Fruit fly (Drosophila melanogaster): ENCODE measurements around the gene CG4281.

The CG4281 gene

DNA sequence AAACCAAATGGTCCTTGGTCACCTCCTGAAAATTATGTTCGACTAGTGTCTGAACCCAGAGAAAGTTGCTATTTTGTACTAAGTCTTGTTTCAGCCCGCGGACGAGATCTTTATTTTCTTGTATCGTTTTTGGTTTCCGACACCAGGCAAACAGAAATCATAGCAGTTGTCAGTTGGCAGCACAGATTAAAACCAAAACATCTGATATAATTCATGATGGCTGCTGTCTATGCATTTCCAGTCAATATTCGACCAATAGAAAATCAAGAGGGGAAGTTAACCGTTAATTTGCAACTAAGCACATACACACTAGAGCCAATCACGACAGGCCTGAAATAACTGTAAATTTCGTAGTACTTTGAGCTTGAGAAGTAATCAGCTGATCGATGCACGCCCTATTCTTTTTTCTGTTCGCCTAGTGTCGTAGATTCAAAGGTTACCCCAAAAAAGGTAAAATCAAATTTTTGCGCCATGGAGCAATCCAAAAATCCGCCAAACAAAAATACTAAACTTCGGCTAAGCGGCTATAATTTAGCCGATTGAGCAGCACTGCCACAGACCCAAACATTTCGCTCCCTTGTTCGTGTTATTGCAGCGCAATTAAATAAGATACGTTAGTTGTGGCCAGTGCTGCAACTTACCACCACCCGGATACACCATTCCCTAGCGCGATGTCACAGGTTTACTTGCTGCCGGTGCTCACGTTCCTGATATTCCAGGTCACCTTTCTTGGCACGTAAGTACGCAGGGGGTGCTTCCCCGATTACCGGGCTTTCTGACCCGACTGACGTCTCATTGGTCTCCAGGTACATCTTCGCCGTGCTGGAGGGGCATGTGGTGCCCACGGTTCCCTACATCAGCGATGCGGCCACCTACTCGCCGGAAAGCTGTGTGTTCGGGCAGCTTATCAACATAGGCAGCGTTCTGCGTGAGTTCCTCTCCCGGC lies 11.7 kb upstream of the CG4281 start, which contains the start of gene CG4025:
TSS of gene CG4025 (plus strand) at position 555 of the 946 bp plus-strand sequence.
- no peak for TF ChIP-seq noc (tag; optimal IDR thresholded peaks at IDR 0.05)

DNA sequence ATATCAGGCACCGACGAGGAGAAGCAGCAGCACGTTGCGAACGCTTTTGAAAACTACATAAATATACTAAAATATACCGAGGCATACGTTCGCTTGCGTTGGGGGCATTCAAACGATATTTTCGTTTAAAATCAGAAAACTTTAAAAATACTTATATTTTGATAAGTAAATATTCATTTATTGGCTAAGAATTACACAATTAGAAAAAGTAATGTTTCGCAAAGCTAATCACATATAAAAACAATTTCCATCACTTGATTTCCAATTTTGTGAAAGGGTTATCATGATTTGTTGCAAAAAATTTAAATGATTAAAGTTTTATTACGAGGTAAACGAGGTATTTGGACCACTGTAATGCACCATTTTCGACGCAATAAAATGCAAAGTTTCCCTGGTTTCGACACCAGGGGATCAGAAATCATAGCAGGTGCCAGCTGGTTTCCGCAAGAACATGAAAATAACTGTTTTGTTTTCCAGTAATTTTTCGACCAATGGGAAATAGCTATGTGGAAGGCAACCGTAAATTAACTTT lies 11.0 kb upstream of the CG4281 start, which contains the start of gene CG4045:
TSS of gene CG4045 (minus strand) at position 55 of the 532 bp plus-strand sequence.
- TF ChIP-seq noc (tag; optimal IDR thresholded peaks at IDR 0.05) = no peak

DNA sequence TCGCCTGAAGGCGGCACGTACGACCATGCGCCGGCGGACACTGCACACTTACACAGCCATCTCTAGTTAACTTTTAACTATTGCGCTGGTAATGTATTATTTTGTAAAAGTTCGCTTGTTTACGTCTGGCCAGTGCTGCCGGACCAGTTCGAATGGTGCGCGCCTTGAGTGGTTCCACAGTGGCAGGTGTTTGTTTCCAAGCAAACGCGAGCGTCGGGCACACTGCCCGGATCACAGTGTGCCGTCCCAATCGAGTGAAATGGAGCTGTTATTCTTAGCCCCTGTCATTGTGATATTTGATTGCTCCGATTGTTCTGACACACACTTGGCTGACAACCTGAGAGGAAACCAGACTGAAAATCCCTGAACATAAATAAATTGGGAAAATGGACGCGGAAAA lies 8.4 kb upstream of the CG4281 start, which contains the start of gene CG4199:
TSS of gene CG4199 (minus strand) at position 159 of the 400 bp plus-strand sequence.
- TF ChIP-seq noc (tag; optimal IDR thresholded peaks at IDR 0.05) = no peak

DNA sequence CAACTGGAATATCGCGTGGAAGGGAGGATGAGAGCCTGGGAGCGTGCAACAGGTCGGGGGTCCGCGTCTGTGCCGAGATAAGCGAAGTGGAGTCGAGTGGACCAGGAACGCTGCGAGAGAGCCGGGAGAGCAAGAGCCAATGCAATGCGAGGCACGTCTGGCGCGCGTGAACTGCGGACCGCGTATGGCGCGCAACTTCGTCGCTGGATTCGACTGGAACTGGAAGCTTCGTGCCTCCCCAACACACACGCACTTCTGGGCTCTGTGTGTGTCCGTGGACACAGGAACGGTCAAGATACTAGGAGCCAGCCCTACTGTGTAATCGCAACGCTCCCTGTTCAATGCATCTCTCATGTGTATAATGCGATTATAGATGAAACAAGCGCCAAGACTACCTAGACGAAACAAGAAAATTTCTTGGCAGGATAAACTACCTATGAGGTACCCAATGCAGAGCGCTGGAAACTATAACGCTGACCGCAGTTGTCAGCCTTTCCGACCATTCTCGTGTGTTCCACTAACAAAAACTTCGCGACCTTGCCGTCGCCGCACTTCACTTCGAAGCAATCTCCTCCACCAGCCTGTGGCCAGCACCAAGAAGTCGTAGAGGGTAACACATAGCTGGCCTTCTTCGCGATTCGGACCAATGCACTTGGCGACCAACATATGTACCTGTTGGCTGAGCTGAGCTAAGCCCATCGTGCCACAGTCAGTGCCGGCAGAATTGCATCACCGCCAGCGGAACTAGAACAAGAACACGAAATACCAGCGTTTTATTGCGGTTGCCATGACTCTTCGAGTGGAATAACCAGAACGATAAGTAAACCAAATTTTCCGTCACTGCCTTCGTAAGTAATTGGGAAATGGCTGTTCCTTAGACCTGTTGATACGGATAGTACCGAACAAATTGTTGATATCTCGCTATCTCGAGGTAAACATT lies 7.2 kb upstream of the CG4281 start, which contains the start of gene Rtca:
TSS of gene Rtca (plus strand) at position 536 of the 940 bp plus-strand sequence.
- peak; percentile 66 for TF ChIP-seq noc (tag; optimal IDR thresholded peaks at IDR 0.05)

DNA sequence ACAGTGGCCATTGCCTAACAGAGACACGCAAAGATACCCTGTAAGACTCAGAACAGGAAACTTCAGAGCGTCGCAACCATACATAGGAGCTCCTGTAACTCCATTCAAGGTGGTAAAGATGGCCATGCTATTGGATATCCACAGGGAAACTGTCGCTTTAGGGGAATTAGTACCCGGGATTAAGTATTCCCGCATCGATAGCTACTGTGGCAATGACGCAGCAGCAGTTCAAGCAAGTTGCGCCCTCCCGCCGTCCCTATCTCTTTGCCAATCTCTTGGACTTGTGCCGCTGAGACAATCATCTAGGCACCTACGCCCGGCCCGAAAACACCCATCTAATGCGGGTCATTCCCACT lies 5.7 kb upstream of the CG4281 start:
- TF ChIP-seq noc (tag; optimal IDR thresholded peaks at IDR 0.05) = peak; percentile 84

DNA sequence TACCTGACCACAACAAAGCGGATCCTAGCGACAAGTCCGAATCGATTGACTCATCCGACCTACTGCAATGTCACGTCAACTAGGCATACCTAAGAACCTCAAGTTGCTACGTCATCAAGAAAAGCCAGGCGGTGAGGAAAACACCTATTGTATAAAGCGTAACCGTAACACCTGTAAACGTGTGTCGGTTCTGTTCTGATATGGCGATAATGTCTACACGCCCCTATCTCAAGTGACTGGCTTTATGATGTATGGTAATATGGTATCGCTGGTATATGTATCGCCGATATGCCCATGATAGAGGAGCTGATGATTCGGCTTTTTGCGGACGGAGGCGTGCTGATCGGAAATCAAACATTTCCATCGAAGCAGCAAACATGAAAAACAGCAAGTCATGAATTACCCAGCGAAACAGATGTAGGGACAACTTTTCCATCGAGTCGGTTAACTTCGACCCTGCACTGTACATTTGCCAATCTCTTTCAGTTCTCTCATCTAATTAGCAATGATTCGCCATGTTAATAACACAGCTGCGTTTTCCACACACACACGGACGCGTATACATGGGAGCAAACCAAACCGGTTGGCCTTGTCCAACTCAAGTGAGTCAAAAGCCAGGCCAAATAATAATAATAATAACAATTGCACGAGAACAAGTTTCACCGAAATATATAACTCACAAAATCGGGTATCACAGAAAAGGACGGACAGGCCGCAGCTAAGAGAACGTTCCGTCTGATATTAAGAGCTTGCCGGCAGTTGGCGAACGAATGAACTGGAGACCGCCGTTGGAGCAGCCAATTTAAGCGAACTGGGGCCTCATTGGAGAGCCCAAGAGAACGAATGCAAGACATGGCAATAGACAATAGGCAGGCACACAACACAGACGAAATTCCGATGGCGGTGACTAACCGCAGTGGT lies 5.1 kb upstream of the CG4281 start:
- TF ChIP-seq noc (tag; optimal IDR thresholded peaks at IDR 0.05) = peak; percentile 6

DNA sequence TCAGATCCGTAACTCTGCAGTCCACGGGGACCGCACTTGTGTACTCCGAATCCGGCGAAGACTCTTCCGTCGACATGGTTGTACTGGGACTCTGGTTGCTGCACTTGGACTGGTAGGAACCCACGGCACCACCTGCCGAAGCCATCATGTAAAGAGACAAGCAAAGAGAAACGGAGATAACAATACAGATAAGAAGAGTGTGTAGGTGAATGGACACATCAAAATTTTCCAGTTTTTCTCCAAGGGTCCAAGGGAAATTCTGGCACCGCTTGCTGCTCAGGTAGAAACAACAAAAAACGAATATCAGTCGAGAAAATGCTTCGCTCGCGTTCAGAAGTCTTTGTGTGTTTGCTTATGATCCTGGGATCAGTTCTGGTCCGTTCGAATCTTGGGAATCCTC lies 3.4 kb upstream of the CG4281 start, which contains the start of gene CG4194:
TSS of gene CG4194 (plus strand) at position 301 of the 400 bp plus-strand sequence.
- no peak for TF ChIP-seq noc (tag; optimal IDR thresholded peaks at IDR 0.05)

DNA sequence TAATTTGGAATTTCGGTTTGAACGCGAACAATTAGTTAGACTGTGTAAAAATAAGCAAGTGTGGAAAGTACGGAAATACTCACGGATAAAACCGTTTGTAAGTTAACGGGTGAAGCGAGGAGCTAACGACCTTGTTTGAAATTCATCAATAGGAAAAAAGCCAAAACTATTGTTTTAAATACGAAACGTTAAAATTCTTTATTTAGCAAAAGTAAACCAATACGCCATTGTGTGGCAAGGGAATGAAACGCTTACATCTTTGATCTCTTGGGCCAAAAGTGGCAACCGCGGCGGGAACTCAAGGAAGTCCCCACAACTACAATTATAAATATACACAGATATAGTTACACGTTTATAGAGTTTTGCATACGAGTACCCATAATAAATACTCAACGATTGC lies 1.3 kb upstream of the CG4281 start, which contains the start of gene CG14054:
TSS of gene CG14054 (minus strand) at position 101 of the 400 bp plus-strand sequence.
- no peak for TF ChIP-seq noc (tag; optimal IDR thresholded peaks at IDR 0.05)

DNA sequence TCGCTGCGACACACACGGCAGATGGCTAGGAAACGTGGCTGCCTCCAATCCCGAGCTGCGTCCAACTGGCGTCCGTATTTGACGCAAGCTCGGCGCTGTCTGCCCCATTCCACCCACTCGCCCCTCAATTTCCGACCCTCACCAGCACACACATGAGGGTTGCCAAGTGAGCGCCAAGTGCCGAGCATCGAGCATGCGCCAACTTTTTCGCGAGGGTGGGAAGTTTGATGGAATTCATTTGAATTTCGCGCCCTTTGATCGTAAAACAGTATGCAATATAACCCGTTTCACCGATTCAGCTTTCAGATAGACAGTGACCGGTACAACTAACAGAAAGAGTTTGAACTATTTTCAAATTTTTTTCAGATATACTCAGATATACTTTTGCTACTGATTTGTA lies 3.1 kb downstream of the CG4281 start, which contains the start of gene Sik2:
TSS of gene Sik2 (minus strand) at position 67 of the 400 bp plus-strand sequence.
- no peak for TF ChIP-seq noc (tag; optimal IDR thresholded peaks at IDR 0.05)

DNA sequence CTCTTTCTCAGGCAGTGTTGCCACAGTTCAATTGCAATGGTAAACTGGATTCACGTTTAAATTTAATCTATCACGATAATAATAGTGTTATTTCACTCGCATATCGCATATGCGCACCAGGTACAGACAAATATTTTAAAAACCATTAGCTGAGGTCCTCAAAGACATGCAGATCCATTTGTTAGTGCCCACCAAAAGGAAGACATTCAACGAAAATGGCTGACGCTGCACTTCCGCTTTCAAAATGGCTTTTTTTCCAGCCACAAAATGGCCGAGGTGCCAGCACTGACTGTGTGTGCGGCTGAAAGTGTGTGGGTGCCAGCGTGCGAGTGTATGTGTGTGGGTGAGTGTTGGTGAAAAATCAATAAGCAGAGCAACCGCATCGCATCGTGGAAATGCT lies 3.8 kb downstream of the CG4281 start:
- no peak for TF ChIP-seq noc (tag; optimal IDR thresholded peaks at IDR 0.05)

DNA sequence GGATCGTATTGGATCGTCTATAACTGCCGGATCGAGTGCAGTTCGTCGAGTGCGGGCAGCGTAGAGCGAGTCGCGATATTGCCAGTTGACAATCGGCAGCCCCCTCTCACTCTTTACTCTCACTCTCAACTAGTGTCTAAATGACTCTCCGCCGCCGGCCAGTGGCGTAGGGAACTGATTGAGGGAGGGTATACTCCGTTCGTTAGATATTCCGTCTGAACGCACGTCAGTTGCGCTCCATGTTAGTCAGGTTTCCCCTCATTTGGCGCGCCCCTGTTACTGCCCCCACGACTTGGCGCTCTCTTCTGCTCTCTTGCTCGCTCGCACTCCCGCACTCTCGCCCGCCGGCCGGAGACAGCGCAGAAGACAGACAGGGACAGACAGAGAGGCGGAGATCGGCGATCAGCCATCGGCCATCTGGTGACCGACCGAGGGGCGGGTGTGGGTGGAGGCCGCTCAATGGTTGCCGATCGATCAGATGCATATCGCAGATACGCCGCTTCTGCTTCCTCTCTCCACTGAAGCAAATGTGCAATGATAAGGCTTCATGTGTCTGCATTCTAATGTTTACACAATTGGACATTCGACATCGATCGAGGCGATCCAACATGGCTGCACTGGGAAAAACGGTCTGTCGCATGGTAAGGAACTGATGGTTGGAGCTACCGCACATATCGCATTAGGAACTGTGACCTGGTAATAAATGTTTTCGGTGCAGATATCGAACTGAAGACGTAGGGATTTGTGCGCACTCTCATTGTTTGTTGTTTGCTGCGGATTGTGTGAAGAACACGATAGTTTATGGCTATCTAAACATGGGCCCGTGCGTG lies 14.7 kb downstream of the CG4281 start, which contains the start of gene moody:
TSS of gene moody (minus strand) at position 51 of the 830 bp plus-strand sequence.
- peak; percentile 96 for TF ChIP-seq noc (tag; optimal IDR thresholded peaks at IDR 0.05)

DNA sequence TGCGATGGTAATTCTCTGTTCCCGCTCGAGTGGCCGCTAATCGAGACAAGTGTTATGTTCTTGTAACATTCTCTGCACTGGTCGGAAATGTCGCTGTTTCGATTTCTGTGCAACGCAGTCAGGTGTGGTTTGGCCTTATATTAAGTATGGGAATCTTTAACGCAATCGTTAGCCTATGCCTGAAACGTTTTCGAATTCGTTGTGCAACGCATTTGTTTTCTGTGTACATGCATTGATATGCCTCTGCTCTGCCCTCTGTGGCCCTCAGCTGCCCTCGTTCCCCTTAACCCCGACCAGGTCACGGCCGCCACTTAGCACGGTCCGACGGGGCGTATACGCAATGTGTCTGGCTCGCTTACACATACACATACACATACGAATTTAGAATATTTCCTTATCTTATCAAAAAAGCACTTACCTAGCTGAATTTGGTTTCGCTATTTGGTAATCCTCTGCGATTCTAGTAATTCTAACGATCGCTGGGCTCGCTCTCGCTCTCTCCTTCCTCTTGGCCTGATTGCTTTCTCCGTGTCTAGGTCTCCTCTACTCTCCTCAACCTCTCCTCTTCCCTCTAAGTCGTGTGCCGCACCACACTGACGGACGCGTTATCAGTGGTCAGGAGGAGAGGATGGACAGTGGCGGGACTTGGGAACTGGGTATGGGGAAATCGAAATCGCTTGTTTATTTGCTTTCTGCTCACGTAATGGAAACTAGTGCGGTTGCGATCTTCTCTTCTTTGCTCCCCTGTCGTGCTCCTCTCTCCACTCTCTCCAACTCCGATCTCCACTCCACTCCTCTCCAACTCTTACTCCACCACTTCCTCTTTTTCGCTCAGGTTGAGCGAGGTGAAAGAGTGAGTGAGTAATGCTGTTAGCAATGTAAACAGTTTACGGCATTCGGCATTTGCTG lies 15.9 kb downstream of the CG4281 start:
- peak; percentile 30 for TF ChIP-seq noc (tag; optimal IDR thresholded peaks at IDR 0.05)

Measured in whole organism, larva.